Worm (Caenorhabditis elegans) whole organism, L4 larva: Measurements from ENCODE around the gene K10H10.4.

ENCODE experiments used
- D1046.2 ChIP-seq: fragments of 200-800 bp; sonication (Bioruptor generic); IDR thresholded peaks from 2 replicates; pipeline ENCODE4 v1.3.6; 2022; ENCODE audit warnings: missing genetic modification characterization, missing compliant biosample characterization
- T26A8.4 ChIP-seq: fragments of 200-800 bp; sonication (Bioruptor generic); IDR thresholded peaks from 2 replicates; pipeline ENCODE4 v1.3.6; 2022; ENCODE audit warnings: missing genetic modification characterization, missing compliant biosample characterization
- Y105C5A.15 ChIP-seq: fragments of 200-800 bp; sonication (Bioruptor generic); IDR thresholded peaks from 2 replicates; pipeline ENCODE4 v1.3.6; 2022; ENCODE audit warnings: missing genetic modification characterization, missing compliant biosample characterization
- Y48G9A.11 ChIP-seq: fragments of 200-800 bp; sonication (Bioruptor generic); IDR thresholded peaks from 2 replicates; pipeline ENCODE4 v1.3.6; 2022; ENCODE audit warnings: missing genetic modification reagents, missing genetic modification characterization, missing compliant biosample characterization
- Y75B8A.6 ChIP-seq: fragments of 200-800 bp; sonication (Bioruptor generic); IDR thresholded peaks from 2 replicates; pipeline ENCODE4 v1.3.6; 2022; ENCODE audit warnings: missing genetic modification reagents, missing genetic modification characterization, missing compliant biosample characterization
- aha-1 ChIP-seq: fragments of 150-350 bp; peaks from one replicate; lab custom pipeline; 2014; ENCODE audit warnings: missing biosample characterization, missing genetic modification characterization
- ama-1 ChIP-seq: fragments of 150-350 bp; optimal IDR thresholded peaks from 2 replicates; lab custom pipeline; 2014; ENCODE audit warnings: inconsistent platforms, mixed read lengths
- arid-1 ChIP-seq: fragments of 200-800 bp; sonication (Bioruptor generic); conservative IDR thresholded peaks from 2 replicates; pipeline ENCODE4 v1.3.6; 2022; ENCODE audit warnings: missing genetic modification reagents, missing genetic modification characterization, missing compliant biosample characterization
- attf-4 ChIP-seq: sonication (generic microtip); optimal IDR thresholded peaks from 3 replicates; lab custom pipeline; 2017; ENCODE audit warnings: missing biosample characterization, missing genetic modification characterization
- ceh-28 ChIP-seq: fragments of 150-350 bp; optimal IDR thresholded peaks from 2 replicates; lab custom pipeline; 2014; ENCODE audit warnings: missing biosample characterization, missing genetic modification reagents, missing genetic modification characterization
- ceh-32 ChIP-seq: sonication (generic microtip); optimal IDR thresholded peaks from 2 replicates; lab custom pipeline; 2016; ENCODE audit warnings: mild to moderate bottlenecking, missing genetic modification characterization, missing compliant biosample characterization; ENCODE audit not compliant: poor library complexity
- ceh-44 ChIP-seq: fragments of 200-800 bp; sonication (Bioruptor generic); IDR thresholded peaks from 2 replicates; pipeline ENCODE4 v1.3.6; 2022; ENCODE audit warnings: missing genetic modification reagents, missing genetic modification characterization, missing compliant biosample characterization
- ces-1 ChIP-seq: fragments of 150-350 bp; sonication (generic microtip); optimal IDR thresholded peaks from 4 replicates; lab custom pipeline; 2014; ENCODE audit warnings: missing biosample characterization, missing genetic modification reagents, missing genetic modification characterization
- ctbp-1 ChIP-seq: fragments of 200-800 bp; sonication (Bioruptor generic); IDR thresholded peaks from 2 replicates; pipeline ENCODE4 v1.3.6; 2022; ENCODE audit warnings: missing genetic modification reagents, missing genetic modification characterization, missing compliant biosample characterization
- daf-12 ChIP-seq: fragments of 150-350 bp; optimal IDR thresholded peaks from 2 replicates; lab custom pipeline; 2014; ENCODE audit warnings: missing biosample characterization, missing genetic modification reagents, missing genetic modification characterization
- daf-16 ChIP-seq, 3 experiments: sonication (generic microtip); optimal IDR thresholded peaks; 2 replicates each; lab custom pipeline; 2016 to 2017; ENCODE audit warnings: missing genetic modification characterization in 3 of 3, missing genetic modification reagents in 3 of 3, mild to moderate bottlenecking in 2 of 3, missing compliant biosample characterization in 2 of 3, missing biosample characterization in 1 of 3, moderate library complexity in 1 of 3
- dve-1 ChIP-seq: sonication (generic microtip); optimal IDR thresholded peaks from 2 replicates; lab custom pipeline; 2017; ENCODE audit warnings: antibody characterized with exemption, mild to moderate bottlenecking, missing genetic modification characterization, missing compliant biosample characterization; ENCODE audit not compliant: insufficient read depth
- egl-27 ChIP-seq: sonication (generic microtip); optimal IDR thresholded peaks from 3 replicates; lab custom pipeline; 2017; ENCODE audit warnings: missing biosample characterization, missing genetic modification reagents, missing genetic modification characterization
- fkh-10 ChIP-seq: fragments of 150-350 bp; optimal IDR thresholded peaks from 2 replicates; lab custom pipeline; 2014; ENCODE audit warnings: missing biosample characterization, missing genetic modification reagents, missing genetic modification characterization
- hif-1 ChIP-seq, 2 experiments: sonication (generic microtip); optimal IDR thresholded peaks; 2 replicates each; lab custom pipeline; 2016 to 2017; ENCODE audit warnings: missing compliant biosample characterization in 2 of 2, missing genetic modification characterization in 2 of 2, missing genetic modification reagents in 2 of 2, missing genotype in 2 of 2, mild to moderate bottlenecking in 1 of 2
- hlh-30 ChIP-seq: sonication (generic microtip); optimal IDR thresholded peaks from 2 replicates; lab custom pipeline; 2017; ENCODE audit warnings: antibody characterized with exemption, mild to moderate bottlenecking, missing genetic modification characterization, missing compliant biosample characterization; ENCODE audit not compliant: insufficient read depth
- hmg-1.1 ChIP-seq: fragments of 200-800 bp; sonication (Bioruptor generic); IDR thresholded peaks from 2 replicates; pipeline ENCODE4 v1.3.6; 2022; ENCODE audit warnings: missing genetic modification reagents, missing genetic modification characterization, missing compliant biosample characterization
- jun-1 ChIP-seq: fragments of 150-350 bp; optimal IDR thresholded peaks from 2 replicates; lab custom pipeline; 2014; ENCODE audit warnings: missing biosample characterization, missing genetic modification reagents, missing genetic modification characterization
- lin-1 ChIP-seq: fragments of 200-800 bp; sonication (Bioruptor generic); IDR thresholded peaks from 2 replicates; pipeline ENCODE4 v1.3.6; 2022; ENCODE audit warnings: missing genetic modification reagents, missing genetic modification characterization, missing compliant biosample characterization
- lin-38 ChIP-seq: fragments of 200-800 bp; sonication (Bioruptor generic); IDR thresholded peaks from 2 replicates; pipeline ENCODE4 v1.3.6; 2022; ENCODE audit warnings: missing genetic modification reagents, missing genetic modification characterization, missing compliant biosample characterization
- lsy-2 ChIP-seq, 2 experiments: fragments of 150-350 bp in 1 of 2; sonication (generic microtip) in 1 of 2; optimal IDR thresholded peaks; 2 replicates each; lab custom pipeline; 2014 to 2017; ENCODE audit warnings: missing biosample characterization in 2 of 2, missing genetic modification characterization in 2 of 2
- mep-1 ChIP-seq: fragments of 150-350 bp; sonication (generic microtip); optimal IDR thresholded peaks from 3 replicates; lab custom pipeline; 2014; ENCODE audit warnings: missing biosample characterization, missing genetic modification characterization
- mes-2 ChIP-seq: sonication (generic microtip); optimal IDR thresholded peaks from 2 replicates; lab custom pipeline; 2016; ENCODE audit warnings: missing genotype, mild to moderate bottlenecking, missing genetic modification characterization, missing compliant biosample characterization; ENCODE audit not compliant: poor library complexity, severe bottlenecking
- mxl-3 ChIP-seq: fragments of 200-800 bp; sonication (Bioruptor generic); optimal IDR thresholded peaks from 2 replicates; lab custom pipeline; 2018; ENCODE audit warnings: mild to moderate bottlenecking, missing genetic modification characterization, missing compliant biosample characterization
- nhr-28 ChIP-seq: fragments of 150-350 bp; optimal IDR thresholded peaks from 2 replicates; lab custom pipeline; 2014; ENCODE audit warnings: missing biosample characterization, missing genetic modification characterization
- nhr-42 ChIP-seq: fragments of 200-800 bp; sonication (Bioruptor generic); IDR thresholded peaks from 2 replicates; pipeline ENCODE4 v1.3.6; 2022; ENCODE audit warnings: missing genetic modification characterization, missing compliant biosample characterization
- nhr-6 ChIP-seq: fragments of 150-350 bp; optimal IDR thresholded peaks from 2 replicates; lab custom pipeline; 2014; ENCODE audit warnings: missing biosample characterization, missing genetic modification characterization
- nhr-77 ChIP-seq: fragments of 150-350 bp; optimal IDR thresholded peaks from 2 replicates; lab custom pipeline; 2014; ENCODE audit warnings: missing biosample characterization, missing genetic modification characterization
- pha-4 ChIP-seq, 2 experiments: fragments of 150-350 bp in 1 of 2; fragments of 200-800 bp in 1 of 2; sonication (Bioruptor generic) in 1 of 2; IDR thresholded peaks in 1 of 2; optimal IDR thresholded peaks in 1 of 2; 2 replicates each; pipeline versions ENCODE4 v1.3.6 to Lab custom; 2014 to 2022; ENCODE audit warnings: missing genetic modification characterization in 2 of 2, missing genetic modification reagents in 2 of 2, missing biosample characterization in 1 of 2, missing compliant biosample characterization in 1 of 2
- php-3 ChIP-seq: fragments of 200-800 bp; sonication (Bioruptor generic); IDR thresholded peaks from 2 replicates; pipeline ENCODE4 v1.3.6; 2022; ENCODE audit warnings: missing genetic modification reagents, missing genetic modification characterization, missing compliant biosample characterization
- pqm-1 ChIP-seq: sonication (generic microtip); optimal IDR thresholded peaks from 2 replicates; lab custom pipeline; 2017; ENCODE audit warnings: missing biosample characterization, missing genetic modification characterization
- skn-1 ChIP-seq: fragments of 150-350 bp; optimal IDR thresholded peaks from 2 replicates; lab custom pipeline; 2014; ENCODE audit warnings: missing biosample characterization, missing genetic modification characterization
- tra-1 ChIP-seq: fragments of 200-800 bp; sonication (Bioruptor generic); IDR thresholded peaks from 2 replicates; pipeline ENCODE4 v1.3.6; 2022; ENCODE audit warnings: missing genetic modification reagents, missing genetic modification characterization, missing compliant biosample characterization
- unc-39 ChIP-seq: sonication (generic microtip); optimal IDR thresholded peaks from 2 replicates; lab custom pipeline; 2017; ENCODE audit warnings: missing biosample characterization, missing genetic modification characterization
- vab-7 ChIP-seq: fragments of 200-800 bp; sonication (Bioruptor generic); IDR thresholded peaks from 2 replicates; pipeline ENCODE4 v1.3.6; 2022; ENCODE audit warnings: missing genetic modification reagents, missing genetic modification characterization, missing compliant biosample characterization
- zfp-3 ChIP-seq: fragments of 200-800 bp; sonication (Bioruptor generic); conservative IDR thresholded peaks from 2 replicates; pipeline ENCODE4 v1.3.6; 2022; ENCODE audit warnings: missing genetic modification reagents, missing genetic modification characterization, missing compliant biosample characterization
- ztf-7 ChIP-seq: fragments of 150-350 bp; optimal IDR thresholded peaks from 2 replicates; lab custom pipeline; 2014; ENCODE audit warnings: missing biosample characterization, missing genetic modification characterization

K10H10.4 gene

ce11 chrII:14500122-14500521, at the start of gene K10H10.4:
Gene K10H10.4, plus strand, starts transcription at chrII:14500422.
- TF ChIP-seq Y75B8A.6 (GFP tag; lab: Robert Waterston, UW) (no peak), php-3 (GFP tag; lab: Robert Waterston, UW) (no peak), ceh-28 (tag; lab: Kevin White, UChicago) (no peak), T26A8.4 (GFP tag; lab: Robert Waterston, UW) (no peak), arid-1 (no peak), daf-12 (tag; lab: Kevin White, UChicago) (no peak), lin-1 (GFP tag; lab: Robert Waterston, UW) (no peak), hmg-1.1 (GFP tag; lab: Robert Waterston, UW) (no peak), daf-16 (GFP tag; optimal IDR thresholded peaks at IDR 0.05; lab: Kevin White, UChicago) (no peak), daf-16 (tag; optimal IDR thresholded peaks at IDR 0.05; lab: Kevin White, UChicago) (no peak), ceh-44 (GFP tag; lab: Robert Waterston, UW) (no peak), zfp-3 (GFP tag; lab: Robert Waterston, UW) (no peak), attf-4 (no peak), nhr-28 (tag; lab: Kevin White, UChicago) (no peak), ama-1 (lab: Kevin White, UChicago) (no peak)

ce11 chrII:14451934-14452333, 48.3 kb upstream of the K10H10.4 start:
- TF ChIP-seq aha-1 (tag; lab: Kevin White, UChicago) (peak; percentile 50), fkh-10 (GFP tag; lab: Kevin White, UChicago) (peak; percentile 45), jun-1 (tag; lab: Kevin White, UChicago) (no peak)

DNA sequence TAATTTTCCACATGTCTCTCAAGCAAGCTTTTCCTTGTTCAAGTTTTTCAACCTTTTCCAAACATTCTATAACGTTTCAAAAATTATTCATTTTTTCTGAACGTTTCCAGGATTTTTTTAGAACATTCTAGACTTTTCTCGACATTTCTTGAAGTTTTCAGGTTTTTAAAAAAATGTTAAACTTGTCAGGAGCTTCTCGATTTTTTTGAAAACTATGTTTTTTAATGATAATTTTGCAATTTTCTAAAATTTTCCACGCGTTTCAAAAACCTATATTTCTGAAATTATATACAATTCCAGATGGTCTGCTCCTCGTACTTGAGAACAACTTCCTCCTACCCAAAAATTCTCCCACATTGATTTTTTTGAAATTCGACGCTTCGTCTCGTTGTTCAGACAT, 44.9 kb upstream of the K10H10.4 start, which contains the start of gene dmsr-6:
Gene dmsr-6, plus strand, starts transcription at position 301 of the 400 bp plus-strand sequence.
- TF ChIP-seq egl-27 (no peak), nhr-77 (tag; lab: Kevin White, UChicago) (no peak), ces-1 (GFP tag; lab: Kevin White, UChicago) (no peak), hif-1 (tag; optimal IDR thresholded peaks at IDR 0.05; lab: Kevin White, UChicago) (no peak), pqm-1 (no peak), nhr-28 (tag; lab: Kevin White, UChicago) (no peak), zfp-3 (GFP tag; lab: Robert Waterston, UW) (no peak), ztf-7 (tag; lab: Kevin White, UChicago) (no peak)

- TF ChIP-seq D1046.2 (GFP tag; lab: Robert Waterston, UW) (no peak), tra-1 (no peak), Y105C5A.15 (GFP tag; lab: Robert Waterston, UW) (no peak), ceh-32 (no peak), Y48G9A.11 (GFP tag; lab: Robert Waterston, UW) (no peak), unc-39 (tag; lab: Kevin White, UChicago) (no peak)
Measured at ce11 chrII:14470020-14470419, 30.2 kb upstream of the K10H10.4 start.

ce11 chrII:14474700-14475099, 25.5 kb upstream of the K10H10.4 start:
- 0 out of 2 replicates have a peak, but pooled peaks have one; percentile 47 for TF ChIP-seq vab-7 (GFP tag; lab: Robert Waterston, UW)
- peak; percentile 46; the same call in 1 of the 2 replicates for TF ChIP-seq pha-4 (GFP tag; IDR thresholded peaks at IDR 0.05; lab: Robert Waterston, UW)
- no peak for TF ChIP-seq pha-4 (tag; optimal IDR thresholded peaks at IDR 0.05; lab: Kevin White, UChicago)
- TF ChIP-seq ctbp-1 (GFP tag; lab: Robert Waterston, UW), result 0 out of 2 replicates have a peak, but pooled peaks have one; percentile 24
- no peak for TF ChIP-seq skn-1 (tag; lab: Kevin White, UChicago)
- peak; percentile 51; the same call in 1 of the 2 replicates for TF ChIP-seq hmg-1.1 (GFP tag; lab: Robert Waterston, UW)
- no peak for TF ChIP-seq hif-1 (tag; optimal IDR thresholded peaks at IDR 0.05; lab: Kevin White, UChicago)
- peak; percentile 54 for TF ChIP-seq aha-1 (tag; lab: Kevin White, UChicago)
- TF ChIP-seq hlh-30 (tag; lab: Kevin White, UChicago), result peak; percentile 28
- TF ChIP-seq php-3 (GFP tag; lab: Robert Waterston, UW), result peak; percentile 19; the same call in 1 of the 2 replicates
- no peak for TF ChIP-seq daf-16 (GFP tag; optimal IDR thresholded peaks at IDR 0.05; lab: Kevin White, UChicago)
- peak; percentile 64 for TF ChIP-seq daf-16 (tag; optimal IDR thresholded peaks at IDR 0.05; lab: Kevin White, UChicago)
- no peak for TF ChIP-seq ceh-28 (tag; lab: Kevin White, UChicago)
- peak; percentile 71 for TF ChIP-seq mes-2 (tag; lab: Kevin White, UChicago)
- peak in 1 of 2 experiments; percentile 16 for TF ChIP-seq lsy-2 (tag; optimal IDR thresholded peaks at IDR 0.05; lab: Kevin White, UChicago)
- peak; percentile 49; the same call in 1 of the 2 replicates for TF ChIP-seq lin-38 (GFP tag; lab: Robert Waterston, UW)
- TF ChIP-seq mep-1 (tag; lab: Kevin White, UChicago), result peak; percentile 28
- peak; percentile 58 for TF ChIP-seq nhr-77 (tag; lab: Kevin White, UChicago)
- no peak for TF ChIP-seq mxl-3 (GFP tag; lab: Kevin White, UChicago)
- TF ChIP-seq nhr-6 (tag; lab: Kevin White, UChicago), result peak; percentile 9
- peak; percentile 31 for TF ChIP-seq dve-1 (tag; lab: Kevin White, UChicago)
- no peak for TF ChIP-seq nhr-42 (GFP tag; lab: Robert Waterston, UW)
